Worm (Caenorhabditis elegans) whole organism, mixed stage, embryonic: Measurements from ENCODE around the gene ZK856.11.

Experiments
- elt-1 ChIP-seq: sonication (generic microtip); optimal IDR thresholded peaks from 2 replicates; lab custom pipeline; 2017; ENCODE audit warnings: missing genetic modification characterization, mild to moderate bottlenecking, missing compliant biosample characterization, antibody characterized with exemption, moderate library complexity, borderline replicate concordance; ENCODE audit not compliant: insufficient read depth
- elt-3 ChIP-seq: fragments of 150-350 bp; optimal IDR thresholded peaks from 2 replicates; lab custom pipeline; 2014; ENCODE audit warnings: missing biosample characterization, missing genetic modification characterization
- hlh-1 ChIP-seq: fragments of 150-350 bp; optimal IDR thresholded peaks from 2 replicates; lab custom pipeline; 2014; ENCODE audit warnings: missing biosample characterization, missing genetic modification reagents, missing genetic modification characterization
- lin-13 ChIP-seq: fragments of 150-350 bp; optimal IDR thresholded peaks from 2 replicates; lab custom pipeline; 2014; ENCODE audit warnings: missing biosample characterization, missing genetic modification characterization
- lsy-2 ChIP-seq: fragments of 150-350 bp; optimal IDR thresholded peaks from 2 replicates; lab custom pipeline; 2014; ENCODE audit warnings: missing biosample characterization, missing genetic modification characterization
- mep-1 ChIP-seq: fragments of 150-350 bp; optimal IDR thresholded peaks from 2 replicates; lab custom pipeline; 2017; ENCODE audit warnings: missing biosample characterization, missing genetic modification reagents, missing genetic modification characterization, inconsistent platforms
- nhr-237 ChIP-seq: fragments of 150-350 bp; optimal IDR thresholded peaks from 2 replicates; lab custom pipeline; 2014; ENCODE audit warnings: missing biosample characterization, missing genetic modification characterization
- snpc-4 ChIP-seq: fragments of 150-350 bp; optimal IDR thresholded peaks from 2 replicates; lab custom pipeline; 2014; ENCODE audit warnings: missing biosample characterization, missing genetic modification characterization
- tbx-8 ChIP-seq: fragments of 200-800 bp; sonication (Bioruptor generic); optimal IDR thresholded peaks from 2 replicates; lab custom pipeline; 2018; ENCODE audit warnings: mild to moderate bottlenecking, missing genetic modification characterization, moderate library complexity, missing compliant biosample characterization
- unc-62 ChIP-seq: fragments of 150-350 bp; optimal IDR thresholded peaks from 2 replicates; lab custom pipeline; 2014; ENCODE audit warnings: missing biosample characterization, missing genetic modification reagents, missing genetic modification characterization
- ztf-11 ChIP-seq: fragments of 150-350 bp; optimal IDR thresholded peaks from 2 replicates; lab custom pipeline; 2014; ENCODE audit warnings: missing biosample characterization, missing genetic modification characterization

DNA sequence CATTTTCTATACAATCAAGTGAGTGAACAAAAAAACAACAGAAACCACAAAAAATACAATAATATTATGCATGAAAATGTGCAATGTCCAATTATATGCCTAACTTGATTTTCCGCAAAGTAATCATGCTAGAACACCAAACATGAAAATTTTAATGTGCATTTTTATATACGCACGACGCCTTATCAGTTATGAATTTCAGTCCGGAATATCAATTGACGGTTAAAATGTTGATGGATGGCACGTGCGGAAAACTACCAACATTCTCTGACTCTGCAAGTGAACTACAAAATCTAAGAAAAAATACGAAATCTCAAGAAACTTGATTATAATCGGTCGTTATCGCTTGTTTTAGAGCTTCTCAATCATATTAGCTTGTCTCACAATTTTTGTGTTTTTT is 44.8 kb downstream of the ZK856.11 start:
- TF ChIP-seq nhr-237 = no peak
- TF ChIP-seq unc-62 = no peak
- no peak for TF ChIP-seq tbx-8
- no peak for TF ChIP-seq elt-3 (tag; lab: Kevin White, UChicago)
- no peak for TF ChIP-seq snpc-4 (tag; lab: Kevin White, UChicago)
- no peak for TF ChIP-seq elt-1
- TF ChIP-seq ztf-11 (tag; lab: Kevin White, UChicago) = no peak
- TF ChIP-seq mep-1 = no peak
- TF ChIP-seq lin-13 (tag; lab: Kevin White, UChicago) = no peak
- TF ChIP-seq lsy-2 (tag; lab: Kevin White, UChicago) = no peak
- TF ChIP-seq hlh-1 (tag; lab: Kevin White, UChicago) = no peak
